Worm (Caenorhabditis elegans) whole organism, L1 larva: ENCODE data around the gene F55D10.4.

Experiments
- ama-1 ChIP-seq: fragments of 150-350 bp; optimal IDR thresholded peaks from 2 replicates; lab custom pipeline; 2014
- blmp-1 ChIP-seq: fragments of 150-350 bp; optimal IDR thresholded peaks from 2 replicates; lab custom pipeline; 2014; ENCODE audit warnings: missing biosample characterization, missing genetic modification characterization
- ces-1 ChIP-seq: fragments of 150-350 bp; optimal IDR thresholded peaks from 2 replicates; lab custom pipeline; 2014; ENCODE audit warnings: missing biosample characterization, missing genetic modification reagents, missing genetic modification characterization
- dpl-1 ChIP-seq, 3 experiments: fragments of 150-350 bp in 2 of 3; sonication (generic microtip) in 1 of 3; optimal IDR thresholded peaks; 2 replicates each; lab custom pipeline; 2014 to 2017; ENCODE audit warnings: missing biosample characterization in 3 of 3, missing genetic modification characterization in 3 of 3, missing genetic modification reagents in 3 of 3
- dsc-1 ChIP-seq: sonication (generic microtip); optimal IDR thresholded peaks from 2 replicates; lab custom pipeline; 2016; ENCODE audit warnings: mild to moderate bottlenecking, missing genetic modification characterization, missing compliant biosample characterization
- efl-1 ChIP-seq, 4 experiments: fragments of 150-350 bp; optimal IDR thresholded peaks in 3 of 4; peaks in 1 of 4; 1 replicate in 1 of 4; 2 replicates in 3 of 4; lab custom pipeline; 2014; ENCODE audit warnings: missing biosample characterization in 2 of 4, missing genetic modification characterization in 2 of 4, missing genetic modification reagents in 2 of 4
- elt-2 ChIP-seq: sonication (generic microtip); optimal IDR thresholded peaks from 2 replicates; lab custom pipeline; 2016; ENCODE audit warnings: missing genetic modification characterization, mild to moderate bottlenecking, inconsistent platforms, missing compliant biosample characterization, missing genetic modification reagents
- fkh-10 ChIP-seq: sonication (generic microtip); optimal IDR thresholded peaks from 2 replicates; lab custom pipeline; 2017; ENCODE audit warnings: missing biosample characterization, missing genetic modification reagents, missing genetic modification characterization
- fkh-8 ChIP-seq: sonication (generic microtip); optimal IDR thresholded peaks from 2 replicates; lab custom pipeline; 2016; ENCODE audit warnings: mild to moderate bottlenecking, missing genetic modification characterization, missing compliant biosample characterization
- irx-1 ChIP-seq: sonication (generic microtip); optimal IDR thresholded peaks from 2 replicates; lab custom pipeline; 2016; ENCODE audit warnings: missing genetic modification characterization, missing compliant biosample characterization
- jun-1 ChIP-seq: fragments of 150-350 bp; optimal IDR thresholded peaks from 2 replicates; lab custom pipeline; 2014; ENCODE audit warnings: missing biosample characterization, missing genetic modification reagents, missing genetic modification characterization
- lin-13 ChIP-seq: fragments of 150-350 bp; optimal IDR thresholded peaks from 2 replicates; lab custom pipeline; 2014; ENCODE audit warnings: missing biosample characterization, missing genetic modification reagents, missing genetic modification characterization
- lin-14 ChIP-seq: fragments of 200-800 bp; sonication (Bioruptor generic); optimal IDR thresholded peaks from 2 replicates; lab custom pipeline; 2018; ENCODE audit warnings: mild to moderate bottlenecking, missing genetic modification characterization, moderate library complexity, missing compliant biosample characterization
- lin-35 ChIP-seq, 2 experiments: fragments of 150-350 bp; optimal IDR thresholded peaks; 2 replicates each; lab custom pipeline; 2014; ENCODE audit warnings: missing biosample characterization in 2 of 2, missing genetic modification characterization in 2 of 2, missing genetic modification reagents in 2 of 2
- lin-39 ChIP-seq: fragments of 150-350 bp; optimal IDR thresholded peaks from 2 replicates; lab custom pipeline; 2014; ENCODE audit warnings: missing biosample characterization, missing genetic modification reagents, missing genetic modification characterization
- lir-3 ChIP-seq: sonication (generic microtip); optimal IDR thresholded peaks from 2 replicates; lab custom pipeline; 2016; ENCODE audit warnings: mild to moderate bottlenecking, missing genetic modification characterization, moderate library complexity, missing compliant biosample characterization; ENCODE audit not compliant: poor library complexity
- mab-9 ChIP-seq: fragments of 200-800 bp; sonication (Bioruptor generic); IDR thresholded peaks from 2 replicates; pipeline ENCODE4 v1.3.6; 2022; ENCODE audit warnings: missing genetic modification reagents, missing genetic modification characterization, missing compliant biosample characterization
- nhr-20 ChIP-seq: sonication (generic microtip); optimal IDR thresholded peaks from 2 replicates; lab custom pipeline; 2016; ENCODE audit warnings: mild to moderate bottlenecking, missing genetic modification characterization, missing compliant biosample characterization
- nhr-28 ChIP-seq: fragments of 150-350 bp; optimal IDR thresholded peaks from 2 replicates; lab custom pipeline; 2014; ENCODE audit warnings: missing biosample characterization, missing genetic modification characterization
- nhr-47 ChIP-seq: sonication (generic microtip); optimal IDR thresholded peaks from 2 replicates; lab custom pipeline; 2016; ENCODE audit warnings: mild to moderate bottlenecking, missing genetic modification characterization, moderate library complexity, missing compliant biosample characterization
- nhr-76 ChIP-seq: sonication (generic microtip); optimal IDR thresholded peaks from 2 replicates; lab custom pipeline; 2017; ENCODE audit warnings: missing biosample characterization, missing genetic modification characterization
- nhr-84 ChIP-seq: sonication (generic microtip); optimal IDR thresholded peaks from 2 replicates; lab custom pipeline; 2017; ENCODE audit warnings: missing biosample characterization, missing genetic modification characterization
- pag-3 ChIP-seq: sonication (generic microtip); optimal IDR thresholded peaks from 2 replicates; lab custom pipeline; 2017; ENCODE audit warnings: missing genetic modification characterization, mild to moderate bottlenecking, missing compliant biosample characterization, antibody characterized with exemption, borderline replicate concordance; ENCODE audit not compliant: insufficient read depth
- pqm-1 ChIP-seq: sonication (generic microtip); optimal IDR thresholded peaks from 3 replicates; lab custom pipeline; 2017; ENCODE audit warnings: missing biosample characterization, missing genetic modification characterization
- rnt-1 ChIP-seq: sonication (generic microtip); optimal IDR thresholded peaks from 2 replicates; lab custom pipeline; 2016; ENCODE audit warnings: mild to moderate bottlenecking, missing genetic modification characterization, moderate library complexity, missing compliant biosample characterization
- sptf-1 ChIP-seq: fragments of 150-350 bp; optimal IDR thresholded peaks from 2 replicates; lab custom pipeline; 2014; ENCODE audit warnings: missing biosample characterization, missing genetic modification characterization
- sup-37 ChIP-seq: fragments of 200-800 bp; sonication (Bioruptor generic); optimal IDR thresholded peaks from 2 replicates; lab custom pipeline; 2018; ENCODE audit warnings: mild to moderate bottlenecking, missing genetic modification characterization, missing compliant biosample characterization
- tlp-1 ChIP-seq: fragments of 150-350 bp; optimal IDR thresholded peaks from 2 replicates; lab custom pipeline; 2014; ENCODE audit warnings: missing biosample characterization, missing genetic modification characterization
- unc-98 ChIP-seq: fragments of 200-800 bp; sonication (Bioruptor generic); IDR thresholded peaks from 2 replicates; pipeline ENCODE4 v1.3.6; 2022; ENCODE audit warnings: missing genetic modification characterization, missing compliant biosample characterization

Gene F55D10.4

ce11 chrX:4754725-4755124 lies 34.3 kb upstream of the F55D10.4 start, which contains the start of gene C39E6.2:
TSS of gene C39E6.2 (minus strand) at chrX:4755118.
- TF ChIP-seq fkh-8: no peak
- TF ChIP-seq blmp-1 (tag; lab: Kevin White, UChicago): no peak
- no peak for TF ChIP-seq tlp-1
- TF ChIP-seq nhr-28 (tag; lab: Kevin White, UChicago): no peak
- no peak for TF ChIP-seq efl-1 (optimal IDR thresholded peaks at IDR 0.05; lab: Kevin White, UChicago)
- peak in 1 of 2 experiments; percentile 18 for TF ChIP-seq efl-1 (GFP tag; optimal IDR thresholded peaks at IDR 0.05 in 1 of 2; lab: Kevin White, UChicago)
- TF ChIP-seq lir-3 (tag; lab: Kevin White, UChicago): no peak
- no peak for TF ChIP-seq lin-14

- TF ChIP-seq dsc-1 (no peak), lin-35 (GFP tag; optimal IDR thresholded peaks at IDR 0.05; lab: Kevin White, UChicago) (peak in 1 of 2 experiments; percentile 4), pag-3 (tag; lab: Kevin White, UChicago) (no peak), efl-1 (optimal IDR thresholded peaks at IDR 0.05; lab: Kevin White, UChicago) (no peak), efl-1 (GFP tag; optimal IDR thresholded peaks at IDR 0.05 in 1 of 2; lab: Kevin White, UChicago) (peak in 1 of 2 experiments; percentile 1), lin-13 (GFP tag; lab: Kevin White, UChicago) (no peak), ces-1 (GFP tag; lab: Kevin White, UChicago) (no peak), unc-98 (GFP tag; lab: Robert Waterston, UW) (no peak), elt-2 (tag; lab: Kevin White, UChicago) (peak; percentile 19)
Measured at ce11 chrX:4749080-4749479, 28.6 kb upstream of the F55D10.4 start, which contains the start of gene lon-2. TSS of gene lon-2 (minus strand) at chrX:4749083.

ce11 chrX:4744037-4744436 lies 23.6 kb upstream of the F55D10.4 start:
- TF ChIP-seq jun-1 (tag; lab: Kevin White, UChicago): no peak
- no peak for TF ChIP-seq rnt-1 (tag; lab: Kevin White, UChicago)
- TF ChIP-seq sptf-1 (tag; lab: Kevin White, UChicago): no peak
- TF ChIP-seq nhr-76: no peak
- no peak for TF ChIP-seq ces-1 (GFP tag; lab: Kevin White, UChicago)
- TF ChIP-seq lin-39 (tag; lab: Kevin White, UChicago): no peak

- no peak for TF ChIP-seq ama-1
- peak; percentile 35 for TF ChIP-seq lin-14
- TF ChIP-seq nhr-47 (tag; lab: Kevin White, UChicago): no peak
- no peak for TF ChIP-seq irx-1 (tag; lab: Kevin White, UChicago)
Measured at ce11 chrX:4742285-4742684, 21.8 kb upstream of the F55D10.4 start.

ce11 chrX:4740630-4741029 lies 20.2 kb upstream of the F55D10.4 start:
- TF ChIP-seq ces-1 (GFP tag; lab: Kevin White, UChicago) (no peak), nhr-84 (no peak), mab-9 (GFP tag; lab: Robert Waterston, UW) (peak; percentile 54; the same call in 1 of the 2 replicates), lin-14 (peak; percentile 9)

- no peak for TF ChIP-seq dpl-1 (GFP tag; optimal IDR thresholded peaks at IDR 0.05; lab: Kevin White, UChicago)
- no peak for TF ChIP-seq lir-3 (tag; lab: Kevin White, UChicago)
- TF ChIP-seq jun-1 (tag; lab: Kevin White, UChicago): no peak
- no peak for TF ChIP-seq pqm-1 (tag; lab: Kevin White, UChicago)
- no peak for TF ChIP-seq sup-37
- TF ChIP-seq fkh-10 (GFP tag; lab: Kevin White, UChicago): no peak
- no peak for TF ChIP-seq efl-1 (optimal IDR thresholded peaks at IDR 0.05; lab: Kevin White, UChicago)
- no peak for TF ChIP-seq efl-1 (GFP tag; optimal IDR thresholded peaks at IDR 0.05 in 1 of 2; lab: Kevin White, UChicago)
- TF ChIP-seq lin-14: no peak
- TF ChIP-seq nhr-20 (tag; lab: Kevin White, UChicago): no peak
Measured at ce11 chrX:4732752-4733151, 12.3 kb upstream of the F55D10.4 start, which contains the start of gene aman-1. TSS of gene aman-1 (plus strand) at chrX:4733095.
